Fruit fly (Drosophila melanogaster): ENCODE data around the gene CG11249.

DNA sequence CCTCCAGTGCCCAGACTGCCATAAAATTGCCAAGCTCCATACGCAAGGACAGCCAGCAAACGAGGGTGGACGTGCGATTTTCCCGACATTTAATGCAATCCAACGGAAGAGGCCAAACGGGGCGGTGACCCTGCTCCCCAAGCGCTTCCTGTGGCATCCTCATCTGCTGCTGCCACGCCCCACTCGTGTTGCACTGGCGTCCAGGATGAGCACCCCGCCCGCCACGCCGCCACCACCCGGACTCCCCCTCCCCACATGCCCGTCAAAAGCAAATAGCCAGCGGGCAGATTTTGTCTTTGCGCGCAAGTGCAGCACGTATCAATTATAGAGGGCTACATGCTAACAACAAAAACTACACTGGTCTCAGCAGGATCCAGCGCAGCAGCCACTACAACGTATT lies 46.3 kb downstream of the CG11249 start:
- TF ChIP-seq CG8478 (optimal IDR thresholded peaks at IDR 0.05) (no peak), CTCF (optimal IDR thresholded peaks at IDR 0.05) (no peak)

Data from S2 (cell line).